Worm (Caenorhabditis elegans) whole organism, L4/young adult: ENCODE results near the gene nlp-71.

Source experiments
- W03F9.2 ChIP-seq: fragments of 150-350 bp; optimal IDR thresholded peaks from 2 replicates; lab custom pipeline; 2014; ENCODE audit warnings: missing biosample characterization, missing genetic modification characterization
- dao-5 ChIP-seq: sonication (generic microtip); optimal IDR thresholded peaks from 2 replicates; lab custom pipeline; 2016; ENCODE audit warnings: missing genotype, missing genetic modification characterization, moderate library complexity, missing compliant biosample characterization
- him-1 ChIP-seq: sonication (generic microtip); optimal IDR thresholded peaks from 2 replicates; lab custom pipeline; 2016; ENCODE audit warnings: missing genotype, missing genetic modification reagents, missing genetic modification characterization, missing compliant biosample characterization

Gene nlp-71

ce11 chrIV:6417612-6418011 is 4.2 kb upstream of the nlp-71 start:
- TF ChIP-seq dao-5 (tag; lab: Kevin White, UChicago) (no peak), W03F9.2 (tag; lab: Kevin White, UChicago) (no peak), him-1 (tag; lab: Kevin White, UChicago) (no peak)

ce11 chrIV:6416553-6416952 is 3.2 kb upstream of the nlp-71 start, which contains the start of gene Y73B6BL.22:
Y73B6BL.22 (minus strand) TSS chrIV:6416653.
- TF ChIP-seq W03F9.2 (tag; lab: Kevin White, UChicago) (no peak), him-1 (tag; lab: Kevin White, UChicago) (no peak), dao-5 (tag; lab: Kevin White, UChicago) (no peak)

- TF ChIP-seq dao-5 (tag; lab: Kevin White, UChicago) (no peak), him-1 (tag; lab: Kevin White, UChicago) (no peak), W03F9.2 (tag; lab: Kevin White, UChicago) (no peak)
Observed at ce11 chrIV:6415149-6415548, 1.8 kb upstream of the nlp-71 start, which contains the start of gene exos-2. exos-2 (plus strand) TSS chrIV:6415478.

ce11 chrIV:6404871-6405270 is 8.5 kb downstream of the nlp-71 start, which contains the start of gene srv-13:
srv-13 (plus strand) TSS chrIV:6405171.
- TF ChIP-seq dao-5 (tag; lab: Kevin White, UChicago), result no peak
- TF ChIP-seq him-1 (tag; lab: Kevin White, UChicago), result no peak
- TF ChIP-seq W03F9.2 (tag; lab: Kevin White, UChicago), result no peak

ce11 chrIV:6403399-6403798 is 10.0 kb downstream of the nlp-71 start:
- TF ChIP-seq W03F9.2 (tag; lab: Kevin White, UChicago), result no peak
- TF ChIP-seq dao-5 (tag; lab: Kevin White, UChicago), result no peak
- no peak for TF ChIP-seq him-1 (tag; lab: Kevin White, UChicago)

- TF ChIP-seq W03F9.2 (tag; lab: Kevin White, UChicago), result no peak
- TF ChIP-seq him-1 (tag; lab: Kevin White, UChicago), result no peak
- no peak for TF ChIP-seq dao-5 (tag; lab: Kevin White, UChicago)
Observed at ce11 chrIV:6402386-6402905, 10.9 kb downstream of the nlp-71 start, which contains the start of gene sfrp-1. sfrp-1 (minus strand) TSS chrIV:6402436.

ce11 chrIV:6395190-6395589 is 18.2 kb downstream of the nlp-71 start:
- no peak for TF ChIP-seq him-1 (tag; lab: Kevin White, UChicago)
- no peak for TF ChIP-seq W03F9.2 (tag; lab: Kevin White, UChicago)
- no peak for TF ChIP-seq dao-5 (tag; lab: Kevin White, UChicago)

ce11 chrIV:6393329-6393728 is 20.1 kb downstream of the nlp-71 start:
- TF ChIP-seq dao-5 (tag; lab: Kevin White, UChicago) (no peak), him-1 (tag; lab: Kevin White, UChicago) (peak; percentile 57), W03F9.2 (tag; lab: Kevin White, UChicago) (no peak)

- TF ChIP-seq dao-5 (tag; lab: Kevin White, UChicago) (no peak), him-1 (tag; lab: Kevin White, UChicago) (no peak), W03F9.2 (tag; lab: Kevin White, UChicago) (no peak)
Observed at ce11 chrIV:6391566-6391965, 21.8 kb downstream of the nlp-71 start.

- TF ChIP-seq dao-5 (tag; lab: Kevin White, UChicago), result no peak
- TF ChIP-seq W03F9.2 (tag; lab: Kevin White, UChicago), result no peak
- no peak for TF ChIP-seq him-1 (tag; lab: Kevin White, UChicago)
Observed at ce11 chrIV:6388550-6388949, 24.8 kb downstream of the nlp-71 start.

ce11 chrIV:6385010-6385409 is 28.4 kb downstream of the nlp-71 start:
- TF ChIP-seq W03F9.2 (tag; lab: Kevin White, UChicago) (no peak), him-1 (tag; lab: Kevin White, UChicago) (no peak), dao-5 (tag; lab: Kevin White, UChicago) (no peak)

ce11 chrIV:6383970-6384369 is 29.4 kb downstream of the nlp-71 start, which contains the start of gene shl-1:
shl-1 (minus strand) TSS chrIV:6384070.
- TF ChIP-seq W03F9.2 (tag; lab: Kevin White, UChicago) (no peak), him-1 (tag; lab: Kevin White, UChicago) (no peak), dao-5 (tag; lab: Kevin White, UChicago) (no peak)

ce11 chrIV:6378398-6378797 is 35.0 kb downstream of the nlp-71 start:
- TF ChIP-seq dao-5 (tag; lab: Kevin White, UChicago) (no peak), him-1 (tag; lab: Kevin White, UChicago) (no peak), W03F9.2 (tag; lab: Kevin White, UChicago) (no peak)
